Worm (Caenorhabditis elegans): ENCODE results near the gene puf-3.

puf-3 gene

ce11 chrIV:13474132-13474531, 37.8 kb downstream of the puf-3 start, which contains the start of gene Y38H8A.2:
Y38H8A.2 (plus strand) TSS chrIV:13474432.
- no peak for TF ChIP-seq drap-1 (GFP tag; optimal IDR thresholded peaks at IDR 0.05)
- TF ChIP-seq ceh-39 (tag; optimal IDR thresholded peaks at IDR 0.05): no peak
- TF ChIP-seq tbx-8 (GFP tag; optimal IDR thresholded peaks at IDR 0.05): no peak
- TF ChIP-seq unc-39 (tag; optimal IDR thresholded peaks at IDR 0.05): no peak
- no peak for TF ChIP-seq elt-1 (tag; optimal IDR thresholded peaks at IDR 0.05; ENCODE audit: borderline replicate concordance, insufficient read depth)
- no peak for TF ChIP-seq blmp-1 (tag; optimal IDR thresholded peaks at IDR 0.05)
- TF ChIP-seq lsy-2 (tag; optimal IDR thresholded peaks at IDR 0.05): no peak

ce11 chrIV:13472011-13472410, 40.0 kb downstream of the puf-3 start, which contains the start of the genes ttbk-8.1 and Y38H8A.4:
ttbk-8.1 (plus strand) TSS chrIV:13472311.
Y38H8A.4 (minus strand) TSS chrIV:13472376.
- TF ChIP-seq nhr-12 (tag; optimal IDR thresholded peaks at IDR 0.05) (no peak), cnd-1 (tag; optimal IDR thresholded peaks at IDR 0.05) (no peak), nhr-76 (tag; optimal IDR thresholded peaks at IDR 0.05) (no peak), mls-2 (tag; optimal IDR thresholded peaks at IDR 0.05) (no peak), unc-120 (tag; optimal IDR thresholded peaks at IDR 0.05; ENCODE audit: poor library complexity, severe bottlenecking) (no peak), bed-3 (GFP tag; optimal IDR thresholded peaks at IDR 0.05) (no peak), drap-1 (GFP tag; optimal IDR thresholded peaks at IDR 0.05) (no peak), tbx-8 (GFP tag; optimal IDR thresholded peaks at IDR 0.05) (no peak), nhr-237 (tag; optimal IDR thresholded peaks at IDR 0.05) (no peak), unc-39 (tag; optimal IDR thresholded peaks at IDR 0.05) (no peak), zip-8 (tag; optimal IDR thresholded peaks at IDR 0.05) (no peak), lin-13 (tag; optimal IDR thresholded peaks at IDR 0.05) (no peak), blmp-1 (tag; optimal IDR thresholded peaks at IDR 0.05) (no peak), unc-62 (GFP tag; optimal IDR thresholded peaks at IDR 0.05) (no peak)

- TF ChIP-seq zip-8 (tag; optimal IDR thresholded peaks at IDR 0.05) (no peak), mls-2 (tag; optimal IDR thresholded peaks at IDR 0.05) (no peak), ztf-11 (tag; optimal IDR thresholded peaks at IDR 0.05) (no peak), ceh-43 (GFP tag; optimal IDR thresholded peaks at IDR 0.05) (no peak), sptf-1 (tag; optimal IDR thresholded peaks at IDR 0.05) (no peak), ceh-39 (tag; optimal IDR thresholded peaks at IDR 0.05) (no peak), ham-2 (GFP tag; optimal IDR thresholded peaks at IDR 0.05) (no peak), elt-1 (tag; optimal IDR thresholded peaks at IDR 0.05; ENCODE audit: borderline replicate concordance, insufficient read depth) (no peak), flh-1 (GFP tag; optimal IDR thresholded peaks at IDR 0.05) (no peak), nhr-28 (tag; optimal IDR thresholded peaks at IDR 0.05) (no peak), lin-32 (GFP tag; optimal IDR thresholded peaks at IDR 0.05) (no peak), cnd-1 (tag; optimal IDR thresholded peaks at IDR 0.05) (no peak), elt-3 (tag; optimal IDR thresholded peaks at IDR 0.05) (no peak), lin-13 (tag; optimal IDR thresholded peaks at IDR 0.05) (no peak), drap-1 (GFP tag; optimal IDR thresholded peaks at IDR 0.05) (no peak), unc-62 (GFP tag; optimal IDR thresholded peaks at IDR 0.05) (no peak), snpc-4 (tag; optimal IDR thresholded peaks at IDR 0.05) (no peak)
Observed at ce11 chrIV:13465797-13466196, 46.2 kb downstream of the puf-3 start, which contains the start of gene fezf-1. fezf-1 (plus strand) TSS chrIV:13466097.

ce11 chrIV:13460876-13461275, 51.1 kb downstream of the puf-3 start, which contains the start of gene Y38H8A.12:
Y38H8A.12 (minus strand) TSS chrIV:13460976.
- TF ChIP-seq sptf-1 (tag; optimal IDR thresholded peaks at IDR 0.05): no peak
- no peak for TF ChIP-seq nhr-2 (tag; optimal IDR thresholded peaks at IDR 0.05)
- no peak for TF ChIP-seq unc-39 (tag; optimal IDR thresholded peaks at IDR 0.05)

All from whole organism, mixed stage, embryonic.